Worm (Caenorhabditis elegans): ENCODE results near the gene T15B12.2.

The T15B12.2 gene

ce11 chrIII:5301786-5302268, at the start of gene T15B12.2, which contains the start of gene F52C9.5:
Gene T15B12.2, minus strand, starts transcription at chrIII:5301886.
Gene F52C9.5, plus strand, starts transcription at chrIII:5302218.
- TF ChIP-seq T22C8.4 (GFP tag; IDR thresholded peaks at IDR 0.05) (no peak), ztf-23 (GFP tag; IDR thresholded peaks at IDR 0.05) (no peak), med-1 (GFP tag; optimal IDR thresholded peaks at IDR 0.05; ENCODE audit: insufficient read depth) (no peak), cog-1 (tag; optimal IDR thresholded peaks at IDR 0.05) (no peak), ref-1 (GFP tag; conservative IDR thresholded peaks at IDR 0.05) (no peak), tab-1 (GFP tag; IDR thresholded peaks at IDR 0.05) (no peak), ztf-29 (GFP tag; IDR thresholded peaks at IDR 0.05) (no peak), klf-2 (GFP tag; conservative IDR thresholded peaks at IDR 0.05) (no peak), flt-1 (GFP tag; IDR thresholded peaks at IDR 0.05) (no peak)

ce11 chrIII:5349250-5349649, 47.6 kb upstream of the T15B12.2 start, which contains the start of gene thoc-5:
Gene thoc-5, minus strand, starts transcription at chrIII:5349401.
- TF ChIP-seq klf-2 (GFP tag; conservative IDR thresholded peaks at IDR 0.05): peak; percentile 46; the same call in 1 of the 2 replicates
- peak; percentile 74 for TF ChIP-seq ztf-23 (GFP tag; IDR thresholded peaks at IDR 0.05)
- TF ChIP-seq med-1 (GFP tag; optimal IDR thresholded peaks at IDR 0.05; ENCODE audit: insufficient read depth): no peak
- 0 out of 2 replicates have a peak, but pooled peaks have one; percentile 10 for TF ChIP-seq ztf-29 (GFP tag; IDR thresholded peaks at IDR 0.05)
- TF ChIP-seq T22C8.4 (GFP tag; IDR thresholded peaks at IDR 0.05): 0 out of 2 replicates have a peak, but pooled peaks have one; percentile 18
- TF ChIP-seq ref-1 (GFP tag; conservative IDR thresholded peaks at IDR 0.05): no peak
- TF ChIP-seq tab-1 (GFP tag; IDR thresholded peaks at IDR 0.05): no peak
- TF ChIP-seq flt-1 (GFP tag; IDR thresholded peaks at IDR 0.05): peak; percentile 80
- no peak for TF ChIP-seq cog-1 (tag; optimal IDR thresholded peaks at IDR 0.05)

- TF ChIP-seq ref-1 (GFP tag; conservative IDR thresholded peaks at IDR 0.05): no peak
- TF ChIP-seq ztf-23 (GFP tag; IDR thresholded peaks at IDR 0.05): no peak
- no peak for TF ChIP-seq klf-2 (GFP tag; conservative IDR thresholded peaks at IDR 0.05)
- TF ChIP-seq flt-1 (GFP tag; IDR thresholded peaks at IDR 0.05): no peak
- TF ChIP-seq tab-1 (GFP tag; IDR thresholded peaks at IDR 0.05): no peak
- no peak for TF ChIP-seq ztf-29 (GFP tag; IDR thresholded peaks at IDR 0.05)
- no peak for TF ChIP-seq T22C8.4 (GFP tag; IDR thresholded peaks at IDR 0.05)
- TF ChIP-seq cog-1 (tag; optimal IDR thresholded peaks at IDR 0.05): no peak
- TF ChIP-seq med-1 (GFP tag; optimal IDR thresholded peaks at IDR 0.05; ENCODE audit: insufficient read depth): no peak
These were observed 44.3 kb upstream of the T15B12.2 start, which contains the start of gene glrx-21 for ce11 chrIII:5346017-5346416. Gene glrx-21, minus strand, starts transcription at chrIII:5346117.

- TF ChIP-seq cog-1 (tag; optimal IDR thresholded peaks at IDR 0.05): no peak
- no peak for TF ChIP-seq flt-1 (GFP tag; IDR thresholded peaks at IDR 0.05)
- TF ChIP-seq med-1 (GFP tag; optimal IDR thresholded peaks at IDR 0.05; ENCODE audit: insufficient read depth): no peak
- TF ChIP-seq klf-2 (GFP tag; conservative IDR thresholded peaks at IDR 0.05): no peak
- no peak for TF ChIP-seq ztf-29 (GFP tag; IDR thresholded peaks at IDR 0.05)
- no peak for TF ChIP-seq ztf-23 (GFP tag; IDR thresholded peaks at IDR 0.05)
- TF ChIP-seq T22C8.4 (GFP tag; IDR thresholded peaks at IDR 0.05): no peak
- TF ChIP-seq tab-1 (GFP tag; IDR thresholded peaks at IDR 0.05): no peak
- TF ChIP-seq ref-1 (GFP tag; conservative IDR thresholded peaks at IDR 0.05): no peak
These were observed 42.9 kb upstream of the T15B12.2 start for ce11 chrIII:5344561-5344960.

- TF ChIP-seq ztf-29 (GFP tag; IDR thresholded peaks at IDR 0.05) (no peak), flt-1 (GFP tag; IDR thresholded peaks at IDR 0.05) (no peak), med-1 (GFP tag; optimal IDR thresholded peaks at IDR 0.05; ENCODE audit: insufficient read depth) (no peak), cog-1 (tag; optimal IDR thresholded peaks at IDR 0.05) (no peak), ref-1 (GFP tag; conservative IDR thresholded peaks at IDR 0.05) (no peak), tab-1 (GFP tag; IDR thresholded peaks at IDR 0.05) (no peak), T22C8.4 (GFP tag; IDR thresholded peaks at IDR 0.05) (no peak)
These were observed 41.9 kb upstream of the T15B12.2 start for ce11 chrIII:5343555-5343954.

- no peak for TF ChIP-seq T22C8.4 (GFP tag; IDR thresholded peaks at IDR 0.05)
- no peak for TF ChIP-seq ztf-23 (GFP tag; IDR thresholded peaks at IDR 0.05)
- TF ChIP-seq tab-1 (GFP tag; IDR thresholded peaks at IDR 0.05): no peak
- TF ChIP-seq ref-1 (GFP tag; conservative IDR thresholded peaks at IDR 0.05): no peak
- no peak for TF ChIP-seq klf-2 (GFP tag; conservative IDR thresholded peaks at IDR 0.05)
- no peak for TF ChIP-seq med-1 (GFP tag; optimal IDR thresholded peaks at IDR 0.05; ENCODE audit: insufficient read depth)
- TF ChIP-seq cog-1 (tag; optimal IDR thresholded peaks at IDR 0.05): no peak
- TF ChIP-seq ztf-29 (GFP tag; IDR thresholded peaks at IDR 0.05): no peak
- no peak for TF ChIP-seq flt-1 (GFP tag; IDR thresholded peaks at IDR 0.05)
These were observed 39.7 kb upstream of the T15B12.2 start, which contains the start of gene ZK121.2 for ce11 chrIII:5341382-5341781. Gene ZK121.2, plus strand, starts transcription at chrIII:5341682.

- TF ChIP-seq flt-1 (GFP tag; IDR thresholded peaks at IDR 0.05) (no peak), ztf-29 (GFP tag; IDR thresholded peaks at IDR 0.05) (no peak), tab-1 (GFP tag; IDR thresholded peaks at IDR 0.05) (no peak), ref-1 (GFP tag; conservative IDR thresholded peaks at IDR 0.05) (no peak), cog-1 (tag; optimal IDR thresholded peaks at IDR 0.05) (no peak), klf-2 (GFP tag; conservative IDR thresholded peaks at IDR 0.05) (no peak), ztf-23 (GFP tag; IDR thresholded peaks at IDR 0.05) (no peak), med-1 (GFP tag; optimal IDR thresholded peaks at IDR 0.05; ENCODE audit: insufficient read depth) (no peak), T22C8.4 (GFP tag; IDR thresholded peaks at IDR 0.05) (no peak)
These were observed 38.8 kb upstream of the T15B12.2 start for ce11 chrIII:5340530-5340929.

- no peak for TF ChIP-seq ref-1 (GFP tag; conservative IDR thresholded peaks at IDR 0.05)
- no peak for TF ChIP-seq ztf-29 (GFP tag; IDR thresholded peaks at IDR 0.05)
- no peak for TF ChIP-seq med-1 (GFP tag; optimal IDR thresholded peaks at IDR 0.05; ENCODE audit: insufficient read depth)
- TF ChIP-seq flt-1 (GFP tag; IDR thresholded peaks at IDR 0.05): no peak
- no peak for TF ChIP-seq klf-2 (GFP tag; conservative IDR thresholded peaks at IDR 0.05)
These were observed 37.1 kb upstream of the T15B12.2 start for ce11 chrIII:5338787-5339186.

- no peak for TF ChIP-seq med-1 (GFP tag; optimal IDR thresholded peaks at IDR 0.05; ENCODE audit: insufficient read depth)
These were observed 32.9 kb upstream of the T15B12.2 start for ce11 chrIII:5334517-5335049.

ce11 chrIII:5329372-5329771, 27.7 kb upstream of the T15B12.2 start:
- no peak for TF ChIP-seq klf-2 (GFP tag; conservative IDR thresholded peaks at IDR 0.05)
- no peak for TF ChIP-seq flt-1 (GFP tag; IDR thresholded peaks at IDR 0.05)
- TF ChIP-seq ref-1 (GFP tag; conservative IDR thresholded peaks at IDR 0.05): no peak
- TF ChIP-seq ztf-23 (GFP tag; IDR thresholded peaks at IDR 0.05): no peak
- TF ChIP-seq tab-1 (GFP tag; IDR thresholded peaks at IDR 0.05): no peak
- TF ChIP-seq ztf-29 (GFP tag; IDR thresholded peaks at IDR 0.05): no peak
- no peak for TF ChIP-seq T22C8.4 (GFP tag; IDR thresholded peaks at IDR 0.05)

Data from whole organism, midembryonic.